Worm (Caenorhabditis elegans) whole organism, mixed stage, embryonic: Measurements from ENCODE around the gene lsd-1.

Experiments
- elt-3 ChIP-seq: fragments of 150-350 bp; optimal IDR thresholded peaks from 2 replicates; lab custom pipeline; 2014; ENCODE audit warnings: missing biosample characterization, missing genetic modification characterization
- sem-2 ChIP-seq: fragments of 200-800 bp; sonication (Bioruptor generic); optimal IDR thresholded peaks from 2 replicates; lab custom pipeline; 2018; ENCODE audit warnings: mild to moderate bottlenecking, missing genetic modification characterization, missing compliant biosample characterization

DNA sequence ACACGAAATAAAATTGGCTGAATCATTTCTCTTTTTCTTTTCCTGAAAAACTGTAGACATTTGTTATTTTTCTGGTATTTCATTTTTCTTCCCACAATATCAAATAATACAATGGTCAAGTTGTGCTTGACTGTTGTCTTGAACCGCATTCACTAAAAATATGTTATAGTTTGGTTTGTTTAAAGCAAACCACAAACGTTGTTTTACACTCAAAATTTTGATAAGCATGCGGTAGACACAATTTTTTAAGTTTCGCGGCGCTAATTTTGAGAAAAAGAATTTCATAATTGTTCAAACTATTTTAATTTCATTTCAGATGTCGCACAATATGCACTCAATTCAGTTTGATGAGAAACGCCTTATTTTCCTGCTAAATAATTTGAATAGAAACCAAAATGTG, 6.5 kb downstream of the lsd-1 start, which contains the start of gene T08D10.3:
- TF ChIP-seq elt-3 (tag; lab: Kevin White, UChicago) (no peak), sem-2 (GFP tag; lab: Kevin White, UChicago) (no peak)
